Fruit fly (Drosophila melanogaster) whole organism, pupa: Measurements from ENCODE around the gene CG17834.

Experiments used
- CG12605 ChIP-seq: fragments of 200-800 bp; sonication (Bioruptor generic); IDR thresholded peaks from 2 replicates; pipeline ENCODE4 v1.3.6; 2022; ENCODE audit warnings: missing biosample characterization, missing genetic modification characterization
- CG13204 ChIP-seq: fragments of 200-800 bp; sonication (Bioruptor generic); optimal IDR thresholded peaks from 2 replicates; lab custom pipeline; 2018; ENCODE audit warnings: missing biosample characterization, mild to moderate bottlenecking, missing genetic modification characterization, moderate library complexity
- CG14655 ChIP-seq: fragments of 200-800 bp; sonication (Bioruptor generic); optimal IDR thresholded peaks from 3 replicates; lab custom pipeline; 2017; ENCODE audit warnings: mild to moderate bottlenecking, missing biosample characterization, missing genetic modification reagents, missing genetic modification characterization
- CG15710 ChIP-seq: fragments of 200-800 bp; sonication (Bioruptor generic); optimal IDR thresholded peaks from 2 replicates; lab custom pipeline; 2018; ENCODE audit warnings: missing biosample characterization, mild to moderate bottlenecking, missing genetic modification characterization, moderate library complexity
- CG17806 ChIP-seq: fragments of 200-800 bp; sonication (Bioruptor generic); optimal IDR thresholded peaks from 2 replicates; lab custom pipeline; 2018; ENCODE audit warnings: missing biosample characterization, mild to moderate bottlenecking, missing genetic modification characterization, moderate library complexity
- CG34367 ChIP-seq: fragments of 200-800 bp; sonication (Bioruptor generic); optimal IDR thresholded peaks from 2 replicates; lab custom pipeline; 2018; ENCODE audit warnings: missing biosample characterization, mild to moderate bottlenecking, missing genetic modification characterization
- CG4496 ChIP-seq: fragments of 200-800 bp; sonication (Bioruptor generic); IDR thresholded peaks from 3 replicates; pipeline ENCODE4 v1.3.6; 2022; ENCODE audit warnings: missing biosample characterization, missing genetic modification characterization
- CG8159 ChIP-seq: fragments of 200-800 bp; sonication (Bioruptor generic); optimal IDR thresholded peaks from 3 replicates; lab custom pipeline; 2018; ENCODE audit warnings: missing biosample characterization, mild to moderate bottlenecking, missing genetic modification characterization, moderate library complexity
- D1 ChIP-seq: fragments of 200-800 bp; sonication (Bioruptor generic); optimal IDR thresholded peaks from 2 replicates; lab custom pipeline; 2018; ENCODE audit warnings: missing biosample characterization, mild to moderate bottlenecking, missing genetic modification characterization, moderate library complexity
- EcR ChIP-seq: fragments of 200-800 bp; sonication (Bioruptor generic); optimal IDR thresholded peaks from 3 replicates; lab custom pipeline; 2019; ENCODE audit warnings: missing biosample characterization, missing genetic modification characterization, mild to moderate bottlenecking, moderate library complexity, missing genetic modification reagents
- Pif1A ChIP-seq: fragments of 200-800 bp; sonication (Bioruptor generic); optimal IDR thresholded peaks from 3 replicates; lab custom pipeline; 2016; ENCODE audit warnings: missing biosample characterization, missing genetic modification characterization
- Snoo ChIP-seq: fragments of 200-800 bp; sonication (Bioruptor generic); optimal IDR thresholded peaks from 3 replicates; lab custom pipeline; 2017; ENCODE audit warnings: missing biosample characterization, mild to moderate bottlenecking, missing genetic modification characterization, inconsistent platforms
- fd96Ca ChIP-seq: fragments of 200-800 bp; sonication (Bioruptor generic); IDR thresholded peaks from 3 replicates; pipeline ENCODE4 v1.3.6; 2022; ENCODE audit warnings: missing biosample characterization, missing genetic modification characterization
- rn ChIP-seq: fragments of 200-800 bp; sonication (Bioruptor generic); IDR thresholded peaks from 2 replicates; pipeline ENCODE4 v1.3.6; 2022; ENCODE audit warnings: missing biosample characterization, missing genetic modification characterization

- TF ChIP-seq D1 (tag; lab: Kevin White, UChicago): peak; percentile 94
- peak; percentile 76 for TF ChIP-seq Pif1A (GFP tag; lab: Kevin White, UChicago)
- peak; percentile 64 for TF ChIP-seq fd96Ca (GFP tag; lab: Robert Waterston, UW)
- TF ChIP-seq CG14655 (GFP tag; lab: Kevin White, UChicago): peak; percentile 96
- TF ChIP-seq EcR (GFP tag; lab: Kevin White, UChicago): no peak
- peak; percentile 90 for TF ChIP-seq Snoo
- TF ChIP-seq CG4496 (GFP tag; lab: Robert Waterston, UW): peak; percentile 72
- peak; percentile 93 for TF ChIP-seq CG15710 (tag; lab: Kevin White, UChicago)
- TF ChIP-seq CG17806 (tag; lab: Kevin White, UChicago): peak; percentile 92
- TF ChIP-seq CG34367 (tag; lab: Kevin White, UChicago): peak; percentile 83
- peak; percentile 96 for TF ChIP-seq CG8159 (tag; lab: Kevin White, UChicago)
- TF ChIP-seq CG12605 (GFP tag; lab: Robert Waterston, UW): peak; percentile 41; the same call in 1 of the 2 replicates
- TF ChIP-seq CG13204 (GFP tag; lab: Kevin White, UChicago): peak; percentile 69
- TF ChIP-seq rn (GFP tag; lab: Robert Waterston, UW): peak; percentile 54; the same call in 1 of the 2 replicates
These were observed 6.6 kb downstream of the CG17834 start for dm6 chr2L:8535394-8536176.
